Fruit fly (Drosophila melanogaster) whole organism, embryonic: Measurements from ENCODE around the gene asl.
A peak's percentile ranks its signal among the peaks of the same experiment; 100 is the strongest.

ENCODE experiments used
- Aef1 ChIP-seq: fragments of 200-800 bp; sonication (Bioruptor generic); IDR thresholded peaks from 3 replicates; pipeline ENCODE4 v1.3.6; 2022; ENCODE audit warnings: missing biosample characterization, missing genetic modification characterization
- Bdp1 ChIP-seq: fragments of 200-800 bp; sonication (Bioruptor generic); optimal IDR thresholded peaks from 3 replicates; lab custom pipeline; 2016; ENCODE audit warnings: missing biosample characterization, missing genetic modification characterization
- BtbVII ChIP-seq: fragments of 200-800 bp; sonication (Bioruptor generic); optimal IDR thresholded peaks from 3 replicates; lab custom pipeline; 2017; ENCODE audit warnings: missing biosample characterization, mild to moderate bottlenecking, missing genetic modification characterization
- CG10543 ChIP-seq: fragments of 200-800 bp; sonication (Bioruptor generic); optimal IDR thresholded peaks from 3 replicates; lab custom pipeline; 2017; ENCODE audit warnings: missing biosample characterization, mild to moderate bottlenecking, missing genetic modification characterization, moderate library complexity
- CG11085 ChIP-seq: fragments of 200-800 bp; sonication (Bioruptor generic); IDR thresholded peaks from 2 replicates; pipeline ENCODE4 v1.3.6; 2022; ENCODE audit warnings: missing biosample characterization, missing genetic modification characterization
- CG11504 ChIP-seq: fragments of 200-800 bp; sonication (Bioruptor generic); optimal IDR thresholded peaks from 3 replicates; lab custom pipeline; 2019; ENCODE audit warnings: missing biosample characterization, mild to moderate bottlenecking, missing genetic modification characterization, moderate library complexity
- CG13624 ChIP-seq: fragments of 200-800 bp; sonication (Bioruptor generic); optimal IDR thresholded peaks from 2 replicates; lab custom pipeline; 2016; ENCODE audit warnings: missing biosample characterization, missing genetic modification characterization
- CG14860 ChIP-seq: fragments of 200-800 bp; sonication (Bioruptor generic); IDR thresholded peaks from 3 replicates; pipeline ENCODE4 v1.3.6; 2022; ENCODE audit warnings: missing biosample characterization, missing genetic modification characterization; ENCODE audit not compliant: partially characterized antibody
- CG15601 ChIP-seq: fragments of 200-800 bp; sonication (Bioruptor generic); optimal IDR thresholded peaks from 3 replicates; lab custom pipeline; 2019; ENCODE audit warnings: missing biosample characterization, mild to moderate bottlenecking, missing genetic modification characterization, moderate library complexity
- CG17361 ChIP-seq: fragments of 200-800 bp; sonication (Bioruptor generic); IDR thresholded peaks from 3 replicates; pipeline ENCODE4 v1.3.6; 2022; ENCODE audit warnings: missing biosample characterization, missing genetic modification characterization
- CG17612 ChIP-seq: fragments of 200-800 bp; sonication (Bioruptor generic); IDR thresholded peaks from 2 replicates; pipeline ENCODE4 v1.3.6; 2022; ENCODE audit warnings: missing biosample characterization, missing genetic modification characterization
- CG17912 ChIP-seq: fragments of 200-800 bp; sonication (Bioruptor generic); optimal IDR thresholded peaks from 2 replicates; lab custom pipeline; 2018; ENCODE audit warnings: missing biosample characterization, mild to moderate bottlenecking, missing genetic modification characterization
- CG1792 ChIP-seq: fragments of 200-800 bp; sonication (Bioruptor generic); optimal IDR thresholded peaks from 2 replicates; lab custom pipeline; 2016; ENCODE audit warnings: missing biosample characterization, missing genetic modification characterization
- CG31224 ChIP-seq: fragments of 200-800 bp; sonication (Bioruptor generic); IDR thresholded peaks from 2 replicates; pipeline ENCODE4 v1.3.6; 2022; ENCODE audit warnings: missing biosample characterization, missing genetic modification characterization
- CG31365 ChIP-seq: fragments of 200-800 bp; sonication (Bioruptor generic); optimal IDR thresholded peaks from 2 replicates; lab custom pipeline; 2018; ENCODE audit warnings: missing biosample characterization, mild to moderate bottlenecking, missing genetic modification characterization
- CG31441 ChIP-seq: fragments of 200-800 bp; sonication (Bioruptor generic); IDR thresholded peaks from 2 replicates; pipeline ENCODE4 v1.3.6; 2022; ENCODE audit warnings: missing biosample characterization, missing genetic modification characterization
- CG4424 ChIP-seq: fragments of 200-800 bp; sonication (Bioruptor generic); optimal IDR thresholded peaks from 3 replicates; lab custom pipeline; 2016; ENCODE audit warnings: missing biosample characterization, missing genetic modification characterization
- CG6765 ChIP-seq: fragments of 200-800 bp; sonication (Bioruptor generic); optimal IDR thresholded peaks from 3 replicates; lab custom pipeline; 2017; ENCODE audit warnings: missing biosample characterization, mild to moderate bottlenecking, missing genetic modification characterization
- CG6813 ChIP-seq: fragments of 200-800 bp; sonication (Bioruptor generic); optimal IDR thresholded peaks from 2 replicates; lab custom pipeline; 2017; ENCODE audit warnings: missing biosample characterization, missing genetic modification characterization, mild to moderate bottlenecking, moderate library complexity, missing genetic modification reagents
- CG8388 ChIP-seq: fragments of 200-800 bp; sonication (Bioruptor generic); optimal IDR thresholded peaks from 2 replicates; lab custom pipeline; 2019; ENCODE audit warnings: missing biosample characterization, mild to moderate bottlenecking, missing genetic modification characterization, moderate library complexity
- CG9609 ChIP-seq: fragments of 200-800 bp; sonication (Bioruptor generic); optimal IDR thresholded peaks from 3 replicates; lab custom pipeline; 2016; ENCODE audit warnings: missing biosample characterization, missing genetic modification characterization
- CHES-1-like ChIP-seq: fragments of 200-800 bp; sonication (Bioruptor generic); optimal IDR thresholded peaks from 2 replicates; lab custom pipeline; 2016; ENCODE audit warnings: missing biosample characterization, missing genetic modification characterization
- Camta ChIP-seq: fragments of 200-800 bp; sonication (Bioruptor generic); optimal IDR thresholded peaks from 2 replicates; lab custom pipeline; 2016; ENCODE audit warnings: missing biosample characterization, missing genetic modification characterization
- Deaf1 ChIP-seq: fragments of 200-800 bp; optimal IDR thresholded peaks from 3 replicates; lab custom pipeline; 2019; ENCODE audit warnings: missing biosample characterization, mild to moderate bottlenecking, missing genetic modification characterization, moderate library complexity
- Eip74EF ChIP-seq, 2 experiments: fragments of 200-800 bp in 1 of 2; fragments of >200 bp in 1 of 2; sonication (Bioruptor generic) in 1 of 2; optimal IDR thresholded peaks; 2 replicates each; lab custom pipeline; 2017 to 2019; ENCODE audit warnings: missing biosample characterization in 2 of 2, missing genetic modification characterization in 2 of 2, mild to moderate bottlenecking in 1 of 2, moderate library complexity in 1 of 2
- Fer1 ChIP-seq: fragments of 200-800 bp; sonication (Bioruptor generic); optimal IDR thresholded peaks from 2 replicates; lab custom pipeline; 2017; ENCODE audit warnings: missing biosample characterization, mild to moderate bottlenecking, missing genetic modification characterization
- HHEX ChIP-seq: fragments of 200-800 bp; sonication (Bioruptor generic); optimal IDR thresholded peaks from 3 replicates; lab custom pipeline; 2017; ENCODE audit warnings: missing biosample characterization, mild to moderate bottlenecking, missing genetic modification characterization, missing genetic modification reagents
- Hmr ChIP-seq: fragments of 200-800 bp; sonication (Bioruptor generic); optimal IDR thresholded peaks from 3 replicates; lab custom pipeline; 2017; ENCODE audit warnings: mild to moderate bottlenecking, missing biosample characterization, missing genetic modification reagents, missing genetic modification characterization
- NC2α ChIP-seq: fragments of 200-800 bp; sonication (Bioruptor generic); optimal IDR thresholded peaks from 2 replicates; lab custom pipeline; 2016; ENCODE audit warnings: missing biosample characterization, missing genetic modification characterization
- Six4 ChIP-seq: fragments of 200-800 bp; sonication (Bioruptor generic); optimal IDR thresholded peaks from 2 replicates; lab custom pipeline; 2016; ENCODE audit warnings: missing biosample characterization, missing genetic modification characterization
- Ssrp ChIP-seq: fragments of 200-800 bp; sonication (Bioruptor generic); optimal IDR thresholded peaks from 2 replicates; lab custom pipeline; 2018; ENCODE audit warnings: missing biosample characterization, mild to moderate bottlenecking, missing genetic modification characterization, moderate library complexity
- aop ChIP-seq: fragments of 200-800 bp; sonication (Bioruptor generic); IDR thresholded peaks from 2 replicates; pipeline ENCODE4 v1.3.6; 2022; ENCODE audit warnings: missing biosample characterization, missing genetic modification characterization
- cas ChIP-seq: fragments of 200-800 bp; sonication (Bioruptor generic); IDR thresholded peaks from 2 replicates; pipeline ENCODE4 v1.3.6; 2022; ENCODE audit warnings: missing biosample characterization, missing genetic modification characterization
- cato ChIP-seq: fragments of 200-800 bp; sonication (Bioruptor generic); optimal IDR thresholded peaks from 2 replicates; lab custom pipeline; 2016; ENCODE audit warnings: missing biosample characterization, missing genetic modification characterization, borderline replicate concordance
- chif ChIP-seq, 2 experiments: fragments of 200-800 bp; sonication (Bioruptor generic); optimal IDR thresholded peaks; 3 replicates each; lab custom pipeline; 2016; ENCODE audit warnings: missing biosample characterization in 2 of 2, missing genetic modification characterization in 2 of 2
- disco-r ChIP-seq: fragments of 200-800 bp; sonication (Bioruptor generic); optimal IDR thresholded peaks from 2 replicates; lab custom pipeline; 2016; ENCODE audit warnings: missing biosample characterization, missing genetic modification characterization
- dmrt11E ChIP-seq: fragments of 200-800 bp; sonication (Bioruptor generic); optimal IDR thresholded peaks from 3 replicates; lab custom pipeline; 2018; ENCODE audit warnings: missing biosample characterization, mild to moderate bottlenecking, missing genetic modification characterization, moderate library complexity
- fd96Cb ChIP-seq: fragments of 200-800 bp; sonication (Bioruptor generic); optimal IDR thresholded peaks from 2 replicates; lab custom pipeline; 2018; ENCODE audit warnings: missing biosample characterization, mild to moderate bottlenecking, missing genetic modification characterization, moderate library complexity
- hth ChIP-seq: fragments of >200 bp; optimal IDR thresholded peaks from 2 replicates; lab custom pipeline; 2017; ENCODE audit warnings: inconsistent platforms
- insv ChIP-seq, 2 experiments: fragments of 200-800 bp; sonication (Bioruptor generic); optimal IDR thresholded peaks; 3 replicates each; lab custom pipeline; 2016 to 2018; ENCODE audit warnings: missing biosample characterization in 2 of 2, missing genetic modification characterization in 2 of 2
- nerfin-2 ChIP-seq: fragments of 200-800 bp; sonication (Bioruptor generic); IDR thresholded peaks from 2 replicates; pipeline ENCODE4 v1.3.6; 2022; ENCODE audit warnings: missing biosample characterization, missing genetic modification characterization; ENCODE audit not compliant: partially characterized antibody
- onecut ChIP-seq: fragments of 200-800 bp; sonication (Bioruptor generic); IDR thresholded peaks from 2 replicates; pipeline ENCODE4 v1.3.6; 2022; ENCODE audit warnings: missing biosample characterization, missing genetic modification characterization
- psq ChIP-seq: fragments of 200-800 bp; sonication (Bioruptor generic); optimal IDR thresholded peaks from 2 replicates; lab custom pipeline; 2017; ENCODE audit warnings: missing biosample characterization, missing genetic modification characterization
- sens-2 ChIP-seq: fragments of 200-800 bp; sonication (Bioruptor generic); IDR thresholded peaks from 2 replicates; pipeline ENCODE4 v1.3.6; 2022; ENCODE audit warnings: missing biosample characterization, missing genetic modification characterization
- sim ChIP-seq: fragments of 200-800 bp; sonication (Bioruptor generic); IDR thresholded peaks from 2 replicates; pipeline ENCODE4 v1.3.6; 2022; ENCODE audit warnings: missing biosample characterization, missing genetic modification characterization
- sob ChIP-seq: fragments of 200-800 bp; sonication (Bioruptor generic); IDR thresholded peaks from 2 replicates; pipeline ENCODE4 v1.3.6; 2022; ENCODE audit warnings: missing biosample characterization, missing genetic modification characterization
- unpg ChIP-seq: fragments of 200-800 bp; sonication (Bioruptor generic); optimal IDR thresholded peaks from 3 replicates; lab custom pipeline; 2018; ENCODE audit warnings: missing biosample characterization, mild to moderate bottlenecking, missing genetic modification characterization, moderate library complexity
- vnd ChIP-seq: fragments of 200-800 bp; sonication (Bioruptor generic); IDR thresholded peaks from 3 replicates; pipeline ENCODE4 v1.3.6; 2022; ENCODE audit warnings: missing biosample characterization, missing genetic modification characterization; ENCODE audit not compliant: partially characterized antibody
- wor ChIP-seq: fragments of 200-800 bp; sonication (Bioruptor generic); IDR thresholded peaks from 2 replicates; pipeline ENCODE4 v1.3.6; 2022; ENCODE audit warnings: missing biosample characterization, missing genetic modification characterization
- zen ChIP-seq: fragments of 200-800 bp; sonication (Bioruptor generic); optimal IDR thresholded peaks from 3 replicates; lab custom pipeline; 2018; ENCODE audit warnings: missing biosample characterization, mild to moderate bottlenecking, missing genetic modification characterization, moderate library complexity

The asl gene

DNA sequence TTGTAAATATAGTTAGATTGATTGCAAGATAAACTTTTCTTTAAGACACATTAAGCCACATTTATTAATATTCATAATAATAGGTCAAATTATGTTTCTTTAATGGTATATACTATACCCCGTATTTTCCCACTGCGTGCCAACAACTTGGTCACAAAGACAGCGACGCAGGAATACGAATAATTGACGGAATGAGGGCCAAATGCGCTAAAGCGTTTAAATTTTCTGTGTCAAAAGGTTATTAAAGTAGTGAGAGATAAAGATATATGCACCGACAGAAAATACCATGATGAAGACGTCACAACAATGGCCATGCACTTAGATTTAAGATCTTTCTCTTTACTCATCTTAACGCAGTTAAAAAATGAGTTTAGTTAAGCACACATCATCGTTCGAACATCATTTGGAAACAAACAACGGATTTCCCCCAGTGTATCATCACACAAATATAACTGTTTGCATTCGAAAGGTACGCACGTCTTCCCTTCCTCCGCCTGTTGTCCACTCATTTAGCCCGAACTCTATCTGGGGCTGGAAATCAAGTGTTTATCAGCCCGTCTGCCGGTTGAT is 14.1 kb upstream of the asl start (continued):
- TF ChIP-seq Aef1 = peak; percentile 30; the same call in 1 of the 3 replicates
- no peak for TF ChIP-seq NC2α
- TF ChIP-seq CG8388 (GFP tag; lab: Kevin White, UChicago) = peak; percentile 62
- TF ChIP-seq cas = no peak
- TF ChIP-seq cato = peak; percentile 42
- TF ChIP-seq wor = peak; percentile 15; the same call in 1 of the 2 replicates
- TF ChIP-seq insv (GFP tag; optimal IDR thresholded peaks at IDR 0.05; lab: Kevin White, UChicago) = no peak
- peak; percentile 39 for TF ChIP-seq onecut (GFP tag; lab: Robert Waterston, UW)
- TF ChIP-seq CG11085 (GFP tag; lab: Robert Waterston, UW) = peak; percentile 48; the same call in 1 of the 2 replicates
- TF ChIP-seq zen (tag; lab: Kevin White, UChicago) = peak; percentile 21
- TF ChIP-seq Camta (GFP tag; lab: Kevin White, UChicago) = peak; percentile 62
- TF ChIP-seq CG10543 (GFP tag; lab: Kevin White, UChicago) = no peak
- peak; percentile 52 for TF ChIP-seq dmrt11E
- TF ChIP-seq aop (GFP tag; lab: Robert Waterston, UW) = no peak
- TF ChIP-seq CG1792 = peak; percentile 40
- peak; percentile 24 for TF ChIP-seq BtbVII (GFP tag; lab: Kevin White, UChicago)
- TF ChIP-seq CG31224 (GFP tag; lab: Robert Waterston, UW) = no peak
- peak; percentile 57 for TF ChIP-seq CG9609
- TF ChIP-seq sim (GFP tag; lab: Robert Waterston, UW) = no peak
- TF ChIP-seq psq (GFP tag; lab: Kevin White, UChicago) = no peak
- peak; percentile 80 for TF ChIP-seq CG4424 (GFP tag; lab: Kevin White, UChicago)
- TF ChIP-seq CHES-1-like (GFP tag; lab: Kevin White, UChicago) = peak; percentile 46
- no peak for TF ChIP-seq Bdp1 (GFP tag; lab: Kevin White, UChicago)
- TF ChIP-seq CG17912 (GFP tag; lab: Kevin White, UChicago) = no peak
- peak in 1 of 2 experiments; percentile 65 for TF ChIP-seq Eip74EF (GFP tag; optimal IDR thresholded peaks at IDR 0.05; lab: Kevin White, UChicago)
- TF ChIP-seq unpg (GFP tag; lab: Kevin White, UChicago) = peak; percentile 35
- peak; percentile 55 for TF ChIP-seq CG13624 (GFP tag; lab: Kevin White, UChicago)
- no peak for TF ChIP-seq CG31365
- TF ChIP-seq CG17361 (GFP tag; lab: Robert Waterston, UW) = peak; percentile 88
- peak; percentile 59 for TF ChIP-seq Hmr (GFP tag; lab: Kevin White, UChicago)
- TF ChIP-seq sob (GFP tag; lab: Robert Waterston, UW) = peak; percentile 37; the same call in 1 of the 2 replicates
- no peak for TF ChIP-seq hth (lab: Kevin White, UChicago)
- peak; percentile 25 for TF ChIP-seq Deaf1
- TF ChIP-seq CG31441 = peak; percentile 79
- peak; percentile 43 for TF ChIP-seq Ssrp
- no peak for TF ChIP-seq vnd
- TF ChIP-seq fd96Cb (tag; lab: Kevin White, UChicago) = peak; percentile 70
- TF ChIP-seq CG14860 (GFP tag; lab: Robert Waterston, UW) = no peak
- TF ChIP-seq nerfin-2 (GFP tag; lab: Robert Waterston, UW) = no peak
- TF ChIP-seq CG6813 = peak; percentile 47
- TF ChIP-seq CG6765 (GFP tag; lab: Kevin White, UChicago) = no peak
- peak; percentile 17 for TF ChIP-seq CG15601
- peak; percentile 38 for TF ChIP-seq Six4
- TF ChIP-seq chif (GFP tag; optimal IDR thresholded peaks at IDR 0.05; lab: Kevin White, UChicago) = peak in 1 of 2 experiments; percentile 65
- no peak for TF ChIP-seq disco-r (GFP tag; lab: Kevin White, UChicago)
- peak; percentile 69 for TF ChIP-seq HHEX (GFP tag; lab: Kevin White, UChicago)
- TF ChIP-seq sens-2 = peak; percentile 65
- no peak for TF ChIP-seq CG17612 (GFP tag; lab: Robert Waterston, UW)
- TF ChIP-seq Fer1 (GFP tag; lab: Kevin White, UChicago) = peak; percentile 44
- TF ChIP-seq CG11504 (tag; lab: Kevin White, UChicago) = peak; percentile 83
